Worm (Caenorhabditis elegans): ENCODE results near the gene W06H8.6.
A peak's percentile ranks its signal among the peaks of the same experiment; 100 is the strongest.

The W06H8.6 gene

DNA sequence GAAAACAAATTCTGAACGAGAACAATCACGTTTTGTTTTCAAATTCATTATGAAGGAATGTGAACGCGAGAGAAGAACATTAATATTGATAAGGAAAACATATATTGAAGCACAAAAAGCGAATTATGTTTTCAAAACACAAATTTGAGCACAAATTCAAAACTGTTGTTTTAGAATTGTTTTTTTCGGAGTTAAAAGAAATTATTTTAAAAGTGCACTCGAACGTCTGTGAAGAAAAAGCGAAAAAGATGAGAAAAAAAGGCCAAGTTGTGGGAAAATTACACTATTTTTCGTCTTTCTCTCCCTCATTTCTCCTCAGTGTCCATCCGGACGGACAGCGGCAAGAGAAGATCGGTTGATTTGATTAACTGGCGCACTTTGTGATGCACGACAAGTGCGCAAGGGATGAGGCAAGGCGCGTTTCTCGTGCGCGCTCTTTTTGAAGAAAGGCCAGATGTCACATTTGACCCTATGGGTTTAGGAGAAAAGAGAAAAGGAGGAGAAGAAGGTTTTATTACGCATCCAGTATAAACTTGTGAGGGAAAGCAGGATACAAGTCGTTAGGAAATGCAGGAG is 40.5 kb upstream of the W06H8.6 start, which contains the start of gene mrck-1:
mrck-1 (minus strand) TSS at position 51 of the 576 bp plus-strand sequence.
- TF ChIP-seq him-1 (tag; optimal IDR thresholded peaks at IDR 0.05) = no peak
- TF ChIP-seq nfyb-1 (GFP tag; IDR thresholded peaks at IDR 0.05) = peak; percentile 65
- TF ChIP-seq hsf-1 (GFP tag; IDR thresholded peaks at IDR 0.05) = no peak
- TF ChIP-seq madf-8 (GFP tag; conservative IDR thresholded peaks at IDR 0.05) = peak; percentile 24; the same call in 1 of the 2 replicates
- TF ChIP-seq cebp-1 (GFP tag; IDR thresholded peaks at IDR 0.05) = peak; percentile 9; the same call in 1 of the 2 replicates
- TF ChIP-seq cebp-1 (tag; optimal IDR thresholded peaks at IDR 0.05) = peak; percentile 85
- no peak for TF ChIP-seq attf-3 (GFP tag; conservative IDR thresholded peaks at IDR 0.05)
- TF ChIP-seq aptf-3 (GFP tag; IDR thresholded peaks at IDR 0.05) = no peak
- no peak for TF ChIP-seq let-526 (GFP tag; IDR thresholded peaks at IDR 0.05)
- TF ChIP-seq madf-3 (GFP tag; IDR thresholded peaks at IDR 0.05) = peak; percentile 82; the same call in 1 of the 2 replicates
- TF ChIP-seq T07F8.4 (tag; optimal IDR thresholded peaks at IDR 0.05) = no peak
- TF ChIP-seq ztf-3 (GFP tag; optimal IDR thresholded peaks at IDR 0.05) = no peak
- no peak for TF ChIP-seq snpc-1.1 (tag; optimal IDR thresholded peaks at IDR 0.05; ENCODE audit: insufficient read depth)
- peak; percentile 71; the same call in 1 of the 2 replicates for TF ChIP-seq egl-18 (GFP tag; IDR thresholded peaks at IDR 0.05)
- TF ChIP-seq F52B5.7 (tag; optimal IDR thresholded peaks at IDR 0.05) = no peak
- no peak for TF ChIP-seq xnd-1 (tag; optimal IDR thresholded peaks at IDR 0.05)
- TF ChIP-seq lag-1 (GFP tag; IDR thresholded peaks at IDR 0.05) = no peak
- TF ChIP-seq F39B2.1 (GFP tag; IDR thresholded peaks at IDR 0.05) = no peak
- no peak for TF ChIP-seq ceh-58 (GFP tag; IDR thresholded peaks at IDR 0.05)
- no peak for TF ChIP-seq Y67H2A.10 (GFP tag; conservative IDR thresholded peaks at IDR 0.05)
- TF ChIP-seq mxl-1 (tag; optimal IDR thresholded peaks at IDR 0.05) = no peak
- no peak for TF ChIP-seq ets-4 (GFP tag; optimal IDR thresholded peaks at IDR 0.05)
- TF ChIP-seq nhr-179 (tag; optimal IDR thresholded peaks at IDR 0.05) = no peak
- TF ChIP-seq lir-1 (GFP tag; conservative IDR thresholded peaks at IDR 0.05) = peak; percentile 52
- peak; percentile 91 for TF ChIP-seq Y53G8AR.9 (GFP tag; conservative IDR thresholded peaks at IDR 0.05)
- TF ChIP-seq Y79H2A.3 (GFP tag; conservative IDR thresholded peaks at IDR 0.05) = no peak
- no peak for TF ChIP-seq dpff-1 (tag; optimal IDR thresholded peaks at IDR 0.05)
- TF ChIP-seq madf-6 (GFP tag; IDR thresholded peaks at IDR 0.05) = peak; percentile 77
- TF ChIP-seq ztf-22 (GFP tag; optimal IDR thresholded peaks at IDR 0.05) = peak; percentile 83
- peak; percentile 81 for TF ChIP-seq attf-5 (GFP tag; optimal IDR thresholded peaks at IDR 0.05)
- no peak for TF ChIP-seq Y95B8A.8 (GFP tag; IDR thresholded peaks at IDR 0.05)
- 0 out of 2 replicates have a peak, but pooled peaks have one; percentile 18 for TF ChIP-seq C17E4.6 (GFP tag; IDR thresholded peaks at IDR 0.05)
- peak; percentile 65 for TF ChIP-seq atf-7 (tag; optimal IDR thresholded peaks at IDR 0.05)
- TF ChIP-seq nhr-90 (tag; optimal IDR thresholded peaks at IDR 0.05) = peak; percentile 51
- peak; percentile 72 for TF ChIP-seq snpc-4 (GFP tag; optimal IDR thresholded peaks at IDR 0.05)
- peak in 3 of 4 experiments; percentile 61 to 65 (median 64) for TF ChIP-seq snpc-4 (tag; optimal IDR thresholded peaks at IDR 0.05)
- TF ChIP-seq fkh-3 (tag; optimal IDR thresholded peaks at IDR 0.05) = no peak
- no peak for TF ChIP-seq F22D6.2 (tag; optimal IDR thresholded peaks at IDR 0.05)
- TF ChIP-seq lsy-27 (tag; optimal IDR thresholded peaks at IDR 0.05; ENCODE audit: borderline replicate concordance, insufficient read depth) = peak; percentile 6
- no peak for TF ChIP-seq pha-4 (tag; optimal IDR thresholded peaks at IDR 0.05)
- no peak for TF ChIP-seq F55B11.4 (tag; optimal IDR thresholded peaks at IDR 0.05; ENCODE audit: borderline replicate concordance, insufficient read depth)
- TF ChIP-seq hmg-20 (GFP tag; IDR thresholded peaks at IDR 0.05) = peak; percentile 68; the same call in 1 of the 2 replicates
- TF ChIP-seq gei-17 (GFP tag; optimal IDR thresholded peaks at IDR 0.05) = peak; percentile 36
- TF ChIP-seq chd-7 (tag; optimal IDR thresholded peaks at IDR 0.05) = peak; percentile 80
- TF ChIP-seq aptf-2 (GFP tag; conservative IDR thresholded peaks at IDR 0.05) = no peak
- TF ChIP-seq ceh-27 (GFP tag; optimal IDR thresholded peaks at IDR 0.05) = peak; percentile 91
- TF ChIP-seq tbp1 (GFP tag; optimal IDR thresholded peaks at IDR 0.05) = peak; percentile 57
- TF ChIP-seq akir-1 (GFP tag; optimal IDR thresholded peaks at IDR 0.05) = no peak

Data from whole organism, young adult.